Fruit fly (Drosophila melanogaster): Measurements from ENCODE around the gene FER.

Gene FER

DNA sequence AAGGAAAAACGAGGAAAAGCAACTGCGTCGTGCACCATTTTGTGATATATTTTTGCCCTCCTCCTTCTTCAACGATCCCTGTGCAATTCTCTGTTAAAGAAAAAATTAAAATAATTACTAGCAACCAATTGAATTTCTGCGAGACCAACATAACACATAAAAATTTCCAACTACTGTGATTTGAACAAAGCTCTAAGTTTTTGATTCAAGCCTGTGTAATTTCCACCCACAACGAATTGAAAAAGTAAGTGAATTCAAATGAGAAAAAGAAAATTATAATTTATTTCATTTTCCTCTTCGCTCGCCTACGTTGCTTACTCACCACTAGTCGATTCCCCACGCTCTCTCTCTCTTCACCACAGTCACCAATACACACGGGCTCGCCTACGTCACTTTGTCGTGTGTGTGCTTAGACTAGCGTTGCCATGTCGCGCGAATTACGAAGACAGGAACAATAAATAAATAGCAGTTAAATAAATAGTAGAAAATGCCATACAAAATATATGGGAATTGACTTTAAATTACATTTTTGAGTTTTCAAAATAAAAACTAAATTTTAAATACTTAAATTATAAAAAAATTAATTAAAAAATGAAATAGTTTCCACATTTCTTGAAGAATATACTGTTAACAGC, 52.0 kb downstream of the FER start (continued):
- TF ChIP-seq vnd (GFP tag; IDR thresholded peaks at IDR 0.05; ENCODE audit: partially characterized antibody) (no peak), zfh2 (GFP tag; optimal IDR thresholded peaks at IDR 0.05) (no peak), pros (GFP tag; optimal IDR thresholded peaks at IDR 0.05) (no peak), Mad (GFP tag; optimal IDR thresholded peaks at IDR 0.05) (no peak), CG2120 (GFP tag; optimal IDR thresholded peaks at IDR 0.05) (peak; percentile 4), kay (GFP tag; optimal IDR thresholded peaks at IDR 0.05) (no peak), caup (GFP tag; optimal IDR thresholded peaks at IDR 0.05; ENCODE audit: severe bottlenecking) (peak; percentile 68), CG31365 (tag; optimal IDR thresholded peaks at IDR 0.05) (no peak), Lhr (GFP tag; optimal IDR thresholded peaks at IDR 0.05) (no peak), stc (GFP tag; IDR thresholded peaks at IDR 0.05) (peak; percentile 55; the same call in 1 of the 2 replicates), Blimp-1 (GFP tag; optimal IDR thresholded peaks at IDR 0.05) (peak; percentile 55), CG10979 (tag; optimal IDR thresholded peaks at IDR 0.05) (peak; percentile 33), CG42726 (GFP tag; IDR thresholded peaks at IDR 0.05; ENCODE audit: partially characterized antibody) (no peak), CG8478 (optimal IDR thresholded peaks at IDR 0.05) (no peak), ara (GFP tag; IDR thresholded peaks at IDR 0.05) (no peak)

DNA sequence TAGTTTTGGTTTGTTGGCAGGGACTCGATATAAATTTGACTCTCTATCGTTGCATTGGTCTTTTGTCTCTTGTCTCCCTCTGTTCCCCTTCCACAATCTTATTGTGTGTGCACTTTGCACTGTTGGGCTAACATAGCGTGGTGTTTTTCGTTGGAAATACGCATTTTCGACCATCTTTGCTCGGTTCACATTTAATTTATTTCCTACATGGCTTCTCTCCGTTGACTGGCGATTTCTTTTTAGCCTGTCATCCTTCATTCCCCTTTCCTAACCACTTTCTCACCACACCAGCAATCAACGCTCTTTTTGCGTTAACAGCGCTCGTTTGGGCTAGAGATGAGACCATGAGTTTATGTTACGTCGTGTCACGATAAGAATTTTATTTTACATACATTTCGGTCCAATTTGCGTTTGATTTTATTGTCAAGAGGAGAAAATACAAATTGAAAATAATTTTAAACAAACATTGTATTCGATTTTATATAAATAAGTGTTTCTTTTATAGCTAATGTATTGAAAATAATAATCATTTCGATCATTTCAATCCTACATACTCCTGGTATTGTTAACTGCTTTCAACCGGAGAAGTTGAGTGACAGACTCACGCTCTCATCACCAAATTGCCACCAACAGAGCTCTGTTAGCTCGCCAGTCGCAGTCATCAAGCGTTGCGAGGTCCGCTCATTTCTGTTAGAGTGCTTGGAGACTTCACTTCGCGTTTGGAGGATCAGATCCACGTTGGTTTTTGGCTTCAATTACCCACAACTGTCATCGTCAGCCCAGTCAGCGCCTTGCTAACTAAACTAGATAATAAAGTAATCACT, 52.9 kb downstream of the FER start:
- TF ChIP-seq zen (tag; optimal IDR thresholded peaks at IDR 0.05) (peak; percentile 69), Usf (GFP tag; optimal IDR thresholded peaks at IDR 0.05) (peak; percentile 28), danr (GFP tag; IDR thresholded peaks at IDR 0.05) (no peak), CG15696 (tag; optimal IDR thresholded peaks at IDR 0.05) (peak; percentile 72), sob (GFP tag; IDR thresholded peaks at IDR 0.05) (peak; percentile 78), ttk (GFP tag; IDR thresholded peaks at IDR 0.05) (no peak), pnt (GFP tag; optimal IDR thresholded peaks at IDR 0.05) (peak; percentile 7), Tbp (GFP tag; optimal IDR thresholded peaks at IDR 0.05) (peak; percentile 72), CG34376 (GFP tag; optimal IDR thresholded peaks at IDR 0.05) (peak; percentile 94), CG34422 (GFP tag; IDR thresholded peaks at IDR 0.05) (peak; percentile 55; the same call in 2 of the 3 replicates), CG4730 (GFP tag; IDR thresholded peaks at IDR 0.05) (0 out of 2 replicates have a peak, but pooled peaks have one; percentile 47), Opbp (GFP tag; IDR thresholded peaks at IDR 0.05; ENCODE audit: partially characterized antibody) (peak; percentile 67; the same call in 2 of the 3 replicates), dmrt99B (tag; optimal IDR thresholded peaks at IDR 0.05) (peak; percentile 82), h (optimal IDR thresholded peaks at IDR 0.05) (no peak), CG15514 (GFP tag; optimal IDR thresholded peaks at IDR 0.05) (peak; percentile 71), CG9727 (GFP tag; optimal IDR thresholded peaks at IDR 0.05) (peak; percentile 79), dm (GFP tag; optimal IDR thresholded peaks at IDR 0.05) (peak; percentile 13), Bdp1 (GFP tag; optimal IDR thresholded peaks at IDR 0.05) (peak; percentile 30), CG4424 (GFP tag; optimal IDR thresholded peaks at IDR 0.05) (peak; percentile 79), CG7928 (GFP tag; optimal IDR thresholded peaks at IDR 0.05) (peak; percentile 24), Deaf1 (tag; optimal IDR thresholded peaks at IDR 0.05) (peak; percentile 68), CG10543 (GFP tag; optimal IDR thresholded peaks at IDR 0.05) (peak; percentile 97), CG32532 (GFP tag; IDR thresholded peaks at IDR 0.05) (peak; percentile 85), Gsc (GFP tag; IDR thresholded peaks at IDR 0.05) (no peak), onecut (GFP tag; IDR thresholded peaks at IDR 0.05) (peak; percentile 69), CG6689 (GFP tag; IDR thresholded peaks at IDR 0.05) (peak; percentile 64), al (GFP tag; IDR thresholded peaks at IDR 0.05) (peak; percentile 29; the same call in 1 of the 2 replicates), dimm (GFP tag; IDR thresholded peaks at IDR 0.05) (no peak), Pdp1 (GFP tag; optimal IDR thresholded peaks at IDR 0.05) (peak; percentile 45), CG12219 (GFP tag; optimal IDR thresholded peaks at IDR 0.05) (peak; percentile 62), ERR (GFP tag; optimal IDR thresholded peaks at IDR 0.05) (peak; percentile 20), H2.0 (GFP tag; IDR thresholded peaks at IDR 0.05) (peak; percentile 29; the same call in 1 of the 2 replicates), phol (tag; optimal IDR thresholded peaks at IDR 0.05) (peak; percentile 44)

Data from whole organism, embryonic.